Fruit fly (Drosophila melanogaster) whole organism, prepupa: ENCODE measurements around the gene xit.

Source experiments
- Blimp-1 ChIP-seq: fragments of 200-800 bp; sonication (Bioruptor generic); optimal IDR thresholded peaks from 3 replicates; lab custom pipeline; 2017; ENCODE audit warnings: missing biosample characterization, missing genetic modification characterization, mild to moderate bottlenecking, moderate library complexity, missing genetic modification reagents
- CG10631 ChIP-seq: fragments of 200-800 bp; sonication (Bioruptor generic); optimal IDR thresholded peaks from 2 replicates; lab custom pipeline; 2016; ENCODE audit warnings: missing biosample characterization, missing genetic modification characterization
- CG32006 ChIP-seq: fragments of 200-800 bp; sonication (Bioruptor generic); optimal IDR thresholded peaks from 3 replicates; lab custom pipeline; 2017; ENCODE audit warnings: missing biosample characterization, mild to moderate bottlenecking, missing genetic modification characterization
- CG3919 ChIP-seq: fragments of 200-800 bp; sonication (Bioruptor generic); optimal IDR thresholded peaks from 3 replicates; lab custom pipeline; 2016; ENCODE audit warnings: missing biosample characterization, missing genetic modification characterization
- CG6276 ChIP-seq: fragments of 200-800 bp; sonication (Bioruptor generic); optimal IDR thresholded peaks from 2 replicates; lab custom pipeline; 2017; ENCODE audit warnings: missing biosample characterization, mild to moderate bottlenecking, missing genetic modification characterization
- CG6854 ChIP-seq: fragments of 200-800 bp; sonication (Bioruptor generic); optimal IDR thresholded peaks from 2 replicates; lab custom pipeline; 2017; ENCODE audit warnings: missing biosample characterization, mild to moderate bottlenecking, missing genetic modification characterization
- CG7368 ChIP-seq: fragments of 200-800 bp; sonication (Bioruptor generic); optimal IDR thresholded peaks from 3 replicates; lab custom pipeline; 2016; ENCODE audit warnings: missing biosample characterization, missing genetic modification characterization
- Sox102F ChIP-seq: fragments of 200-800 bp; sonication (Bioruptor generic); optimal IDR thresholded peaks from 2 replicates; lab custom pipeline; 2016; ENCODE audit warnings: missing biosample characterization, mild to moderate bottlenecking, missing genetic modification characterization
- pdm3 ChIP-seq: fragments of 200-800 bp; sonication (Bioruptor generic); optimal IDR thresholded peaks from 3 replicates; lab custom pipeline; 2016; ENCODE audit warnings: missing biosample characterization, missing genetic modification characterization

dm6 chrX:6803312-6803794, 17.5 kb upstream of the xit start, which contains the start of the genes C3G and pod1:
- TF ChIP-seq CG10631 (GFP tag; lab: Kevin White, UChicago) = no peak
- no peak for TF ChIP-seq CG7368
- no peak for TF ChIP-seq CG6276 (GFP tag; lab: Kevin White, UChicago)
- peak; percentile 21 for TF ChIP-seq pdm3 (GFP tag; lab: Kevin White, UChicago)
- no peak for TF ChIP-seq Blimp-1
- TF ChIP-seq CG6854 (GFP tag; lab: Kevin White, UChicago) = no peak
- TF ChIP-seq Sox102F (GFP tag; lab: Kevin White, UChicago) = peak; percentile 56
- peak; percentile 28 for TF ChIP-seq CG3919 (GFP tag; lab: Kevin White, UChicago)
- TF ChIP-seq CG32006 (GFP tag; lab: Kevin White, UChicago) = no peak
